Fruit fly (Drosophila melanogaster): ENCODE measurements around the gene CG31109.
A peak's percentile ranks its signal among the peaks of the same experiment; 100 is the strongest.

Gene CG31109

DNA sequence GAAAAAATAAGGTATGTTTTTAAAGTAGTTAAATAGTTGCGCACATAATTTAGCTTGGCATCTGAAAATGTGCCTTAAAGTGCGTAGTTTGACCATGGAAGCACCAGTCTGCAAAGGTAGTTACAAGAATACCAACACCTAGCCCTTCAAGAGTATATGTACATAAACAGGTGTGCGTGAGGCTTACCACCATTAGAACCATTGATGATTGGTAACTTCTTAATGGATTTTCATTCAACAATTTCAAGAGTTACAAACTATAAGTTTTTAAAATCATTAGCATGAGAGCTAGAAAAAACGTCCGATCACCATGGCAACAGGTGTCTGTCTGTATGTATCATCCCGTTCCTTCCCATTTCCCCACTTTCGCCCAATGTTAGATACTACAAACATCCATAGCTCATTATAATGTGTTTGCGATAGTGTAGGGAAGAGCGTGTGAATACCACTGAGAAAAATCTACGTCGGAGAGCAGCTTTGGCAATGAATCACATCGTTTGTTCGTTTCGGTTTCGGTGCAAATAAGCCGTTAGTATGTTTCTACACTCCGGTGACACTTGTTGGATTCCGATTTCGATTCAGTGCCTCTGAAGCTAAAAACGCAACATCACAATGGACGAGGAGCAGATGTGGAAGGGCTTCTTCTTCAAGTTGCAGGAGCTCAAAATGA, 2.2 kb upstream of the CG31109 start:
- no peak for TF ChIP-seq CG17801 (GFP tag; optimal IDR thresholded peaks at IDR 0.05; ENCODE audit: partially characterized antibody)

DNA sequence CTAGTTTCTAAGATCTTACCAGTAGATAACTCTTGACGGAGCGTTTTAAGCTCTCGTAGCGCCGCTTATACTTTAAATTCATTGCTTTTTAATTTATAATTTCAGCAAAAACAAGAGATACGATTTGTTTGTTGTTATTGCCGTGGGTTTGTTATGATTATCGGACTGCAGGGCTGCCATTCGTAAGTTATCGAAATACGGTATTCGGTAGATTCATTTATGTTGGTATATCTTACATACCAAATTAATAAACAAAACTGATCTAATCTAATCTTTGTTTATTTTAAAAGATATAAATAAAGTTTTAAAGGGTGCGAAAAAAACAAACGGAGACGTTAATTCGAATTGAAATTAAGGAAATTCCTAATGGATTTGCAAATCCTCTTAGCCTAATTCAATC, 1.6 kb upstream of the CG31109 start, which contains the start of the genes CG31111 and stac:
TSS of gene CG31111 (minus strand) at position 162 of the 400 bp plus-strand sequence.
TSS of gene stac (plus strand) at position 271 of the 400 bp plus-strand sequence.
- no peak for TF ChIP-seq CG17801 (GFP tag; optimal IDR thresholded peaks at IDR 0.05; ENCODE audit: partially characterized antibody)

DNA sequence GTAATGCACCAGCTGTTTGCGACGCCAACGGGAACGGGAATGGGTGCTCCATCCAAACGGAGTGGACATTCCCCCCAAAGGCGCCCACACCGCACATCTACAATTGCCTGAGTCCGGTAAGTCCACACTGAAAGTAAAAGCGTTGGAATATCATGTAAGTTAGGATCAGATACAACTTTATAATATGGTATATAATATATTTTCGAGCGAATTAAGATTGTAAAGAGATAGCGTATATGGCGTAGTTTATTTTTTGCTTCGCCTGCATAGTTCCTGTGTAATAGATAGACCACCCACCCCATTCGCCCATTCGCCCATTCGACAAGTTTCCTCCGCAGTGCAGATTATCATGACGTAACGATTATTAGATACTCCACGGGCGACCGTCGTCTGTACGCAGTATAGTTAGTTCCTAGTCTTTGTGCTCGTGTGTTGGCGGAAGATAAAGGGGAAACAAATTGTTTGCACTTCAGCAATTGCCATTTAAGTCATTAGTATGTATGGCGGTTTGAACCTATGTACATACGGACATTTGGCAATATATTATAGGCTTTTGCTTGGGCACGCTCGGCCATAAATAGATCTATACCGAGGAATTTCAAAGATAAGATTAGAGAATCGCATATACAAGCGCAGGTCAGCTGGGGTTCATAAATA, 2.9 kb downstream of the CG31109 start:
- no peak for TF ChIP-seq CG17801 (GFP tag; optimal IDR thresholded peaks at IDR 0.05; ENCODE audit: partially characterized antibody)

DNA sequence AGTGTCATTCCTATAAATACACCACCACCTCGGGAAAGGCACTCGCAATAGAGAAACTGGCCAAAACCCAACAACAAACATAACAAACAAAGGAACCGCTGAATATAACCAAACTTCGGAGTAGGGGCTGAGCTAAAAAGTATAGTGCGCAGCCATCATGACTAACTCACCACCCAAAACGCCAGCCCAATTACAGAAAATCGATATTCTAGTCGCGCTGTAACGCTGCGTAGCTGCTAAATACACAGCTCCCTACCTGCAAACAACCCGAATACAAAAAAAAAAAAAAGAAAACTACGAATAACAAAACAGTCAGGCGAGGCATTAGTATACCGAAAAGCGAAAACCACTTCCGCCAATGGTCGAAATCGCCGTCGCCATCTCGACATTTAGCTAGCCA, 3.8 kb downstream of the CG31109 start:
- no peak for TF ChIP-seq CG17801 (GFP tag; optimal IDR thresholded peaks at IDR 0.05; ENCODE audit: partially characterized antibody)

DNA sequence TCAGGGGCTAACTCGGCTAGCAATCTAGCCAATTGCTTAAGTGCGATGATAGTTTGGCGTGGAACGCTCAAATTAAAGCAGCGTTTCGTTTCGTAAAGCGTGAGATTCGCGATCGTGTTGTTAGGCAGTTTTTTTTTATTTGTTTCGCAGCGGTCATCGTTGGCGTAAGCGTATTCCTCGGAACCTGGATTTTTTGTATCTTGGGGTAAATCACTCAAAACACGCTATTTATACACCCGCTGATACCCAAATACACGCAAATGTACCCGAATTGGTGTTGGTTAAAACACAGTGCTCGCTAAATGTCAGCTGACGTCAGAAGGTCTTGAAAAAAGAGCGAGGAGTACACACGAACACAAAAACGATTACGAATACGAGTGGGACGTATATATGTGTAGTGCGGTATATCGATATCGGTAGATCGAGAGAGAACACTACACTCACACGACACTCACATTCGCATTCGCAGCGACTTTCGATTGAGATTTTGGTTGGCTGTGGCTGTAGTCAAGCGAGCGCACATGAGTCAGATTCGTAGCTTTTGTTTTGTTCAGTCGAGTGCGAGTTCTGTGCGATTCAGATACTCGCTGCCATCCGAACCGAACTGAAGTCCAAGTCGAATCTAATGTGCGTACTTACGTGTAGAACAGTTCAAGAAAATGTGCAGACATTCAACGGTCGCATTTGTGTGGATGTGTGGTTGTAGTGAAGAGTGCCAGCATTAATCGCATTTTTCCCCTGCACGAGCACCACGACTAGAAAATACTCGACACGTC, 4.5 kb downstream of the CG31109 start:
- TF ChIP-seq CG17801 (GFP tag; optimal IDR thresholded peaks at IDR 0.05; ENCODE audit: partially characterized antibody): peak; percentile 88

DNA sequence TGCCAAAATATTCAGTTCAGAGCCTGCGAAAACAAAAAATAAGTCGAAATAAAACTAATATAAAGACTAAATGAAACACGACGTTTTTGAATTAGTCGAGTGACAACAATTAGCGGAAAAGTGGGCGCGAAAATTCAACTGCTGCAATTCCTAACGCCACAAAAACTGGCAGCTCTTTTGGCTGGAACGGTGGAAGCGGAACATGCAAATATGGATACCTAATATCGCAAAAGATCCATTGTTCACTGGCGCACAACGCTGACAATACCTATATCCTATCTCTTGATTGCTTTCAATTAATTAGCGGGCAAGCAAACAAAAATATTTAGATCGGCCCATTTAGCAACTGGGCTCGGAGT, 5.1 kb downstream of the CG31109 start, which contains the start of gene CG11791:
TSS of gene CG11791 (plus strand) at position 234 of the 359 bp plus-strand sequence.
- no peak for TF ChIP-seq CG17801 (GFP tag; optimal IDR thresholded peaks at IDR 0.05; ENCODE audit: partially characterized antibody)

DNA sequence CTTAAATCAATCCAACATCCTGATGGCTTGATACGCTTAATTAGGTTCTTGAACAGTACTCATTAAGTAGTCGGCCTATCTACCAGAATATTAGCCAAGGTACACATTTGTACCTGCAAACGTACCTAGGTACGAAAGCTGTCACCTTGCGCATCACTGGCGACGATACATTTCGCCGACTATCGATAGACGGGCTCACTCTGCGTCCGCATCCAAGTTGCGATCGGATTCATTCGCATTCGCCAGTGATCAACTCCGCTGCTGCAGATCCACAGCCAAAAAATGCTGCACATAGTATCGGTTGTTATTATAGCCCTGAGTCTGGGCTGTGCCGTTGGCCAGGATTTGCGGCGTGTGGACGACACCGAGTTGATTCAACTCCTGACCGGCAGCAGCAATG, 6.9 kb downstream of the CG31109 start, which contains the start of gene CG11790:
TSS of gene CG11790 (plus strand) at position 203 of the 400 bp plus-strand sequence.
- TF ChIP-seq CG17801 (GFP tag; optimal IDR thresholded peaks at IDR 0.05; ENCODE audit: partially characterized antibody): peak; percentile 38

DNA sequence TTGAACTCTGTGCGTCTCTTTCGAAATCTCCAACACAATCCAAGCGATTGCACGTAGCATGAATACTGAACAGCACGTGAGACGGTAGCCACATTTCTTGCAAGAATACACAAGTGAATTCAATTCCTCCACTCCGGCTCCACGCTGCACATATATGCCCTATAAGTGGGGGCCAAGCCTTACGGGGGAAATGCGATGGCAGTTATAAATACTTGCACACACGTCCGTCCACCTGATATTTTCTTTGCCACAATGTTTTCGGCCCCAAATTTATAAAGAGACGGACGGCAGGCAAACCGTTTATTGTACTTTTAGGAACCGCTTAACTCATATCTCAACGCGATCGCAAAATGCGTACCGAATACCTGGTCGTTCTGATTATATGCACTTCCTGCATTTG, 8.4 kb downstream of the CG31109 start, which contains the start of gene CG11786:
TSS of gene CG11786 (plus strand) at position 301 of the 400 bp plus-strand sequence.
- no peak for TF ChIP-seq CG17801 (GFP tag; optimal IDR thresholded peaks at IDR 0.05; ENCODE audit: partially characterized antibody)

DNA sequence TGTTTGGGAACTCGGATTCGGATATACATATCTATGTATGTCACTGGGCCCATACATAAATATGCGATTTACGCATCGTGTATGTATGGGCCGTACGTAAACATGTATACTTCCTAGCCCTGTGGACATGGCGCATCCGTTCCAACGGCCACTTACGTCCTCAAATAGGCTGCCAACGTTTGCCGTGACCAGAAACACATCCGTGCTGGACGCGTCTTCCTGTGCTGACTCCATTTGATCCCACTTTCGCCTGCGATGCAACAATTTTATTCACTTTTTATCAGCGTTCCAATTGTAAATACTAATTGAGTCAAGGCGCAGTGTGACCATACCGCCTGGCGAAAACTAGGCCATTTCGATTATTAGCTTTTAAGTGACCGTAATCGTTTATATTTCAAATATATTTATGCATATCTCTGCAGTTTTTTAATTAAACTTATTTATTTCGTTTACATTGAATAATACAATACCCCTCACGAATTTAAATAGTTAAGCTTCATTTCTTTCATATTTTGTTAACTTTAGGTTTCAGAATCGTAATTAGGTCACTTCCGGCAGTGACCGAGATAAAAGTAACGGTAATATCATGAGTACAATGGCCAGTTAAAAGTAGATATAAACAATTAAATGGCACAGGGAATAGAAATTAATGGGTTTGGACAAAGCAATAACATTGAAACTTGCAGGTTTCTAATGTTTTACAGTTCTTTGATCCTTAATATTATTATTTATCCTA, 9.5 kb downstream of the CG31109 start, which contains the start of gene 5PtaseI:
TSS of gene 5PtaseI (minus strand) at position 336 of the 736 bp plus-strand sequence.
- TF ChIP-seq CG17801 (GFP tag; optimal IDR thresholded peaks at IDR 0.05; ENCODE audit: partially characterized antibody): no peak

DNA sequence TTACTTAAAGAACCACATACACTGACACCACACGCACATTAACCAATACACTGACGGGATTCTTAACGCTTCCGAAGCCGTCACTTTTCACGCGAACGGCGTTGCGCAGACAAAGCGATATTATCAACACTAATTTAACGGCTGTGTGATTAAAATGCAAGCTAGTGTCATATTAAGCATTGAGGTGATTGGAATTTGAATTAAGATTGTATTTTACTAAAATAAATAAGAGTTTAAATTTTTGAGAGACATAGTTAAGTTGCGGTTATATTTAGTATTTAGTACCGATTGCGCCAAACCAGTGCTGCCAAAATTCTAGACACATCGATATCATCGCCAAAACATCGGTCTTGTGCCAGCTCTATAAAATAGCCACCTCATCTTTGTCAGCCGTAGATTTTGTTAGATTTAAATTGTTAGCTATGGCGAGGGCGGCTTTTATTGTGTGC, 15.4 kb downstream of the CG31109 start, which contains the start of the genes Ythdf and bai:
TSS of gene Ythdf (minus strand) at position 222 of the 449 bp plus-strand sequence.
TSS of gene bai (plus strand) at position 347 of the 449 bp plus-strand sequence.
- peak; percentile 15 for TF ChIP-seq CG17801 (GFP tag; optimal IDR thresholded peaks at IDR 0.05; ENCODE audit: partially characterized antibody)

DNA sequence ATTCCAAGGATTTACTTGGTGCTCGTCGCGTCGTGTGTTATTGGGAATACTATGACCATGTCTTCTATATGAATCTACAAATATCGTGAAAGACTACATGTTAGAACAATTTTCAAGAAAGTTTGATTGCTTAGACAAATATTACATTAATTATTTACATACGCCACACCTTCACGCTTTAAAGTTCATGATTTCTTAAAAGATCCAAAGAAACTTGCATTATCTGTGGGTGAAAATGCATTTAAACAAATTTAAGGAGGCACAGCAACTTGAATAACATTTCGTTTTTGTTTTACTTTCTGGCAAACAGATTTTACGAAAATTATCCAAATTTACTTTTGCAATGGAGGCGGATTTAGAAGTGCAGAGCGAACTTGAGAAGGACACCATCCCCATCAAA, 17.8 kb downstream of the CG31109 start, which contains the start of gene CG31115:
TSS of gene CG31115 (plus strand) at position 301 of the 400 bp plus-strand sequence.
- TF ChIP-seq CG17801 (GFP tag; optimal IDR thresholded peaks at IDR 0.05; ENCODE audit: partially characterized antibody): no peak

DNA sequence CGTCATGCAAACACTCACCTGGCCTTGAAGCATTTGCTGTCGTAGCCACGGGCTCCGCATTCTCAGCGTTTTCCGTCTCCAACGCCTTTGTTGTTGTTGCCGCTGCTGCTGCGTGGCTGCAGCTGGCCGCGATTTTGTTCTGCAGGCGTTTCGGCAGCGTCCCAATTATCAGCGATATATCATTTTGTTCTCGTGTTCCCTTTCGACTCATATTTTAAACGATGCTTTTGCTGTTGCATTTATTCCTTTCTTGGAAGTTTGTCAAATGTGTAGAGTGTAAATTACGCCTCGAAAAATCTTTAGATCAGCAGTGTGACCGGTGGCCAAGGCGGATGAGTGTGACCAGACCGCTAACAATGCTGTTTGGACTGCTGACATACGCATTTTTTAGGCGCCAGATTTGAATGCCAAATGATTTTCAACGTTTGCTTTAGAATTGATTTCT, 21.3 kb downstream of the CG31109 start, which contains the start of gene Smg6:
TSS of gene Smg6 (minus strand) at position 324 of the 445 bp plus-strand sequence.
- peak; percentile 35 for TF ChIP-seq CG17801 (GFP tag; optimal IDR thresholded peaks at IDR 0.05; ENCODE audit: partially characterized antibody)

DNA sequence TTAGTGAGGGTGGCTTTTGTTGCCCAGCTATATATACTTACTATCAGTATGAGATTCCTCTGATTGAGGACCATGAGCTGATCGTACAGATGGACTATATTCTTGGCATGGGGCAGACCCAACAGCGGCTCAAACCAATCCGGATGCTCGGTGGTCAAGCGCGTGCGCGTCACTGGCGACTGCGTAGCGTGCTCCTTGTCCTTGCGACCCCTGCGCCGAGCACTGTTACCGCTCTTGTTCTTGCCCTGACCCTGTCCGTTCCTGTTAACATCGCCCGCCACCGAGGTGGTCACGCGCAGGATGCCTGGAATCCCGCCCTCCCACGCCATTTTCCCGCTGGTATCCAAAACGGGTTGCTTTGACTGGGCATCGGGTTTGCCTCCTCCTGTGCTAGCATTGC, 21.8 kb downstream of the CG31109 start:
- no peak for TF ChIP-seq CG17801 (GFP tag; optimal IDR thresholded peaks at IDR 0.05; ENCODE audit: partially characterized antibody)

Data from ovary, adult (tissue).